Worm (Caenorhabditis elegans) whole organism, young adult: ENCODE measurements around the gene Y75B8A.28.
"Not testable (repeated sequence)": the region's sequence is repeated elsewhere in the genome, so short reads cannot be mapped to it uniquely, and the experiment has no call there.

Experiments
- B0261.1 ChIP-seq: sonication (generic microtip); optimal IDR thresholded peaks from 2 replicates; lab custom pipeline; 2016; ENCODE audit warnings: mild to moderate bottlenecking, missing genetic modification characterization, moderate library complexity, missing compliant biosample characterization
- B0336.3 ChIP-seq: fragments of 200-800 bp; sonication (Bioruptor generic); IDR thresholded peaks from 2 replicates; pipeline ENCODE4 v1.3.6; 2022; ENCODE audit warnings: missing genetic modification characterization, missing compliant biosample characterization
- F22D6.2 ChIP-seq: sonication (generic microtip); optimal IDR thresholded peaks from 2 replicates; lab custom pipeline; 2016; ENCODE audit warnings: mild to moderate bottlenecking, missing genetic modification characterization, missing compliant biosample characterization
- F49E8.2 ChIP-seq: sonication (generic microtip); optimal IDR thresholded peaks from 3 replicates; lab custom pipeline; 2017; ENCODE audit warnings: missing genetic modification characterization, mild to moderate bottlenecking, missing compliant biosample characterization, antibody characterized with exemption, moderate library complexity; ENCODE audit not compliant: insufficient read depth
- F55B11.4 ChIP-seq: sonication (generic microtip); optimal IDR thresholded peaks from 2 replicates; lab custom pipeline; 2016; ENCODE audit warnings: missing compliant biosample characterization, missing genetic modification characterization, borderline replicate concordance; ENCODE audit not compliant: insufficient read depth
- K11D2.4 ChIP-seq: fragments of 200-800 bp; sonication (Bioruptor generic); IDR thresholded peaks from 2 replicates; pipeline ENCODE4 v1.3.6; 2022; ENCODE audit warnings: missing genetic modification reagents, missing genetic modification characterization, missing compliant biosample characterization
- T07F8.4 ChIP-seq: sonication (generic microtip); optimal IDR thresholded peaks from 2 replicates; lab custom pipeline; 2016; ENCODE audit warnings: mild to moderate bottlenecking, missing genetic modification characterization, moderate library complexity, missing compliant biosample characterization
- Y56A3A.18 ChIP-seq: fragments of 200-800 bp; sonication (Bioruptor generic); IDR thresholded peaks from 2 replicates; pipeline ENCODE4 v1.3.6; 2022; ENCODE audit warnings: missing genetic modification reagents, missing genetic modification characterization, missing compliant biosample characterization
- Y95B8A.8 ChIP-seq: fragments of 200-800 bp; sonication (Bioruptor generic); IDR thresholded peaks from 2 replicates; pipeline ENCODE4 v1.3.6; 2022; ENCODE audit warnings: missing genetic modification reagents, missing genetic modification characterization, missing compliant biosample characterization
- aptf-2 ChIP-seq: fragments of 200-800 bp; sonication (Bioruptor generic); conservative IDR thresholded peaks from 2 replicates; pipeline ENCODE4 v1.3.6; 2022; ENCODE audit warnings: missing genetic modification reagents, missing genetic modification characterization, missing compliant biosample characterization
- attf-5 ChIP-seq: fragments of 200-800 bp; sonication (Bioruptor generic); optimal IDR thresholded peaks from 2 replicates; lab custom pipeline; 2018; ENCODE audit warnings: mild to moderate bottlenecking, missing genetic modification characterization, missing compliant biosample characterization
- bed-2 ChIP-seq: fragments of 200-800 bp; sonication (Bioruptor generic); IDR thresholded peaks from 2 replicates; pipeline ENCODE4 v1.3.6; 2022; ENCODE audit warnings: missing genetic modification reagents, missing genetic modification characterization, missing compliant biosample characterization
- ccch-3 ChIP-seq: fragments of 200-800 bp; sonication (Bioruptor generic); optimal IDR thresholded peaks from 2 replicates; lab custom pipeline; 2018; ENCODE audit warnings: mild to moderate bottlenecking, missing genetic modification characterization, missing compliant biosample characterization
- cebp-1 ChIP-seq, 2 experiments: fragments of 200-800 bp in 1 of 2; sonication (Bioruptor generic) in 1 of 2; sonication (generic microtip) in 1 of 2; IDR thresholded peaks in 1 of 2; optimal IDR thresholded peaks in 1 of 2; 2 replicates each; pipeline versions ENCODE4 v1.3.6 to Lab custom; 2017 to 2022; ENCODE audit warnings: missing compliant biosample characterization in 2 of 2, missing genetic modification characterization in 2 of 2, mild to moderate bottlenecking in 1 of 2, missing genetic modification reagents in 1 of 2, moderate library complexity in 1 of 2
- ceh-91 ChIP-seq: fragments of 200-800 bp; sonication (Bioruptor generic); IDR thresholded peaks from 2 replicates; pipeline ENCODE4 v1.3.6; 2022; ENCODE audit warnings: missing genetic modification reagents, missing genetic modification characterization, missing compliant biosample characterization
- dpff-1 ChIP-seq: sonication (generic microtip); optimal IDR thresholded peaks from 2 replicates; lab custom pipeline; 2017; ENCODE audit warnings: mild to moderate bottlenecking, missing genetic modification characterization, missing compliant biosample characterization
- dpl-1 ChIP-seq: fragments of 150-350 bp; optimal IDR thresholded peaks from 2 replicates; lab custom pipeline; 2014; ENCODE audit warnings: missing biosample characterization, missing genetic modification reagents, missing genetic modification characterization
- hmg-1.2 ChIP-seq: fragments of 200-800 bp; sonication (Bioruptor generic); IDR thresholded peaks from 2 replicates; pipeline ENCODE4 v1.3.6; 2022; ENCODE audit warnings: missing genetic modification reagents, missing genetic modification characterization, missing compliant biosample characterization
- let-607 ChIP-seq, 2 experiments: fragments of 200-800 bp in 1 of 2; sonication (Bioruptor generic) in 1 of 2; sonication (generic microtip) in 1 of 2; optimal IDR thresholded peaks; 2 replicates each; lab custom pipeline; 2016 to 2018; ENCODE audit warnings: mild to moderate bottlenecking in 2 of 2, missing compliant biosample characterization in 2 of 2, missing genetic modification characterization in 2 of 2, moderate library complexity in 2 of 2, missing genotype in 1 of 2
- lin-35 ChIP-seq, 3 experiments: fragments of 150-350 bp in 2 of 3; sonication (generic microtip) in 1 of 3; optimal IDR thresholded peaks; 2 replicates each; lab custom pipeline; 2014 to 2018; ENCODE audit warnings: missing biosample characterization in 3 of 3, missing genetic modification characterization in 3 of 3, missing genetic modification reagents in 3 of 3
- lin-40 ChIP-seq: sonication (generic microtip); optimal IDR thresholded peaks from 2 replicates; lab custom pipeline; 2016; ENCODE audit warnings: missing genetic modification characterization, mild to moderate bottlenecking, missing compliant biosample characterization, missing genotype, missing genetic modification reagents
- lir-1 ChIP-seq: fragments of 200-800 bp; sonication (Bioruptor generic); conservative IDR thresholded peaks from 2 replicates; pipeline ENCODE4 v1.3.6; 2022; ENCODE audit warnings: missing genetic modification reagents, missing genetic modification characterization, missing compliant biosample characterization
- nfya-1 ChIP-seq: sonication (generic microtip); optimal IDR thresholded peaks from 2 replicates; lab custom pipeline; 2017; ENCODE audit warnings: antibody characterized with exemption, missing compliant biosample characterization, missing genetic modification characterization, borderline replicate concordance; ENCODE audit not compliant: insufficient read depth
- nhr-80 ChIP-seq: sonication (generic microtip); optimal IDR thresholded peaks from 2 replicates; lab custom pipeline; 2016; ENCODE audit warnings: missing genetic modification characterization, missing compliant biosample characterization
- sdz-38 ChIP-seq: sonication (generic microtip); optimal IDR thresholded peaks from 2 replicates; lab custom pipeline; 2016; ENCODE audit warnings: missing genotype, missing genetic modification characterization, missing compliant biosample characterization
- sea-2 ChIP-seq: fragments of 200-800 bp; sonication (Bioruptor generic); IDR thresholded peaks from 2 replicates; pipeline ENCODE4 v1.3.6; 2022; ENCODE audit warnings: missing genetic modification characterization, missing compliant biosample characterization
- snpc-1.1 ChIP-seq: sonication (generic microtip); optimal IDR thresholded peaks from 2 replicates; lab custom pipeline; 2017; ENCODE audit warnings: missing genetic modification characterization, mild to moderate bottlenecking, missing compliant biosample characterization, antibody characterized with exemption, moderate library complexity, missing genotype, missing genetic modification reagents; ENCODE audit not compliant: insufficient read depth
- snpc-4 ChIP-seq, 5 experiments: fragments of 150-350 bp in 1 of 5; sonication (generic microtip) in 4 of 5; optimal IDR thresholded peaks; 2 replicates each; lab custom pipeline; 2014 to 2018; ENCODE audit warnings: missing genetic modification characterization in 5 of 5, missing biosample characterization in 3 of 5, antibody characterized with exemption in 2 of 5, mild to moderate bottlenecking in 2 of 5, missing compliant biosample characterization in 2 of 5, missing genotype in 2 of 5, moderate library complexity in 2 of 5, missing genetic modification reagents in 1 of 5
- sptf-2 ChIP-seq: fragments of 200-800 bp; sonication (Bioruptor generic); optimal IDR thresholded peaks from 2 replicates; lab custom pipeline; 2018; ENCODE audit warnings: mild to moderate bottlenecking, missing genetic modification characterization, missing compliant biosample characterization
- zim-3 ChIP-seq: sonication (generic microtip); optimal IDR thresholded peaks from 2 replicates; lab custom pipeline; 2017; ENCODE audit warnings: mild to moderate bottlenecking, missing genetic modification characterization, moderate library complexity, missing compliant biosample characterization

Y75B8A.28 gene

DNA sequence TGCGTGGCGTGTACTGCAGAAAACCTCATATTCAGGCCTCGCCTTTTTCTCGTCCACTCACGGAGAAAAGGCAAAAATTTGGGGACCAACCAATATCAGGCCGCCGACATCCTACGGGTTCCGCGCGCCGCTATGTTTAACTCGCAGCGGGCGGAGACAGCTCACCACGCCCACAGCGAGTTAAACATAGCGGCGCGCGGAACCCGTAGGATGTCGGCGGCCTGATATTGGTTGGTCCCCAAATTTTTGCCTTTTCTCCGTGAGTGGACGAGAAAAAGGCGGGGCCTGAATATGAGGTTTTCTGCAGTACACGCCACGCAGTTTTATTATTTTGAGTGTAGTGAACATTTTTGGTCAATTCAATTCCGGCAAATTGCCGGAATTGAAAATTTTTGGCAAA is 20.4 kb upstream of the Y75B8A.28 start:
- not testable (repeated sequence) for TF ChIP-seq snpc-4 (GFP tag; optimal IDR thresholded peaks at IDR 0.05; lab: Kevin White, UChicago)
- TF ChIP-seq snpc-4 (tag; optimal IDR thresholded peaks at IDR 0.05; lab: Kevin White, UChicago) (peak in 2 of 4 experiments; percentile 64 to 90), hmg-1.2 (GFP tag; lab: Robert Waterston, UW) (peak; percentile 18; the same call in 1 of the 2 replicates), snpc-1.1 (tag; lab: Kevin White, UChicago) (peak; percentile 43)

DNA sequence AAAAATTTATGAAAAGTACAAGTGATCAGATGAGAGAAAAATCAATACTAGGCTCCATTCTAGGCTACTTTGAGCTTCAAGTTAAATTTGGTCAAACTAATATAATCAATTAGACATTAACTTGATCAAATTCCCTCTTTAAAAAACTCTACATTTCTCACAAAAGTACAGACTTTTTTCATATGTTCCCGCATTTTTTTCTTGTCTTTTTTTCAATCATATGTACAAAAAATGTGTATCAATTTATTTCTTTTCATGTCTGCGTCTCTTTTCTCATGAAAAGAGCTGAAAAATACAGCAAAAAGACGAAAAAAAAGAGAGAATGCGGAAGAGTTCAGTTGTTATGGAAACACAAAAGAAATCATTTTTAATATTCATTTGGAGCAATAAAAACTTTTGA is 19.6 kb upstream of the Y75B8A.28 start:
- TF ChIP-seq sptf-2 (GFP tag; lab: Kevin White, UChicago), result no peak
- TF ChIP-seq ccch-3, result no peak
- TF ChIP-seq sea-2 (GFP tag; lab: Robert Waterston, UW), result no peak
- no peak for TF ChIP-seq let-607 (tag; optimal IDR thresholded peaks at IDR 0.05; lab: Kevin White, UChicago)
- no peak for TF ChIP-seq bed-2 (GFP tag; lab: Robert Waterston, UW)
- TF ChIP-seq B0261.1 (tag; lab: Kevin White, UChicago), result no peak
- TF ChIP-seq F22D6.2, result no peak

DNA sequence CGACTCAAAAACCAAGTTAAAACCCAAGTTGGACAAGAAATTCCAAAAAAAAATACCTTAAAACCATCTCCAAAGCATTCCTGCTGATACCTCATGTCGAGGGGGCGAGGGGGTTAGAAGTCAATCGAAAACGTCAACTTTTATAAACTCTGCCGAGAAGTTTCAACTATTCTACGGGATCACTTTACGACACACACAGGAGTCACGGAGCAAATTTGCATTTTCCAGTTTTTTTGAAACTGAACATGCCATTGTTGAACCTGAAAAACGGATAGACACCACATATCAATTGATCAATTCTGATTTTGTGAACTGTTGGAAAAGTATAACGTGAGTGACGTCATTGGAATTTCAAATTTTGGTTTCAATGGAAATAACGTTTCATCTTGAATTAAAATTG is 15.8 kb upstream of the Y75B8A.28 start, which contains the start of gene mrp-8:
Gene mrp-8 (minus strand): TSS at position 101 of the 400 bp plus-strand sequence.
- TF ChIP-seq aptf-2 (GFP tag; lab: Robert Waterston, UW) (no peak), lin-35 (GFP tag; optimal IDR thresholded peaks at IDR 0.05; lab: Kevin White, UChicago) (no peak), lir-1 (no peak), ceh-91 (GFP tag; lab: Robert Waterston, UW) (no peak), nhr-80 (tag; lab: Kevin White, UChicago) (no peak), zim-3 (no peak), B0336.3 (no peak), nfya-1 (tag; lab: Kevin White, UChicago) (no peak), Y56A3A.18 (GFP tag; lab: Robert Waterston, UW) (no peak), Y95B8A.8 (GFP tag; lab: Robert Waterston, UW) (no peak), dpl-1 (GFP tag; lab: Kevin White, UChicago) (no peak), sdz-38 (tag; lab: Kevin White, UChicago) (no peak)

DNA sequence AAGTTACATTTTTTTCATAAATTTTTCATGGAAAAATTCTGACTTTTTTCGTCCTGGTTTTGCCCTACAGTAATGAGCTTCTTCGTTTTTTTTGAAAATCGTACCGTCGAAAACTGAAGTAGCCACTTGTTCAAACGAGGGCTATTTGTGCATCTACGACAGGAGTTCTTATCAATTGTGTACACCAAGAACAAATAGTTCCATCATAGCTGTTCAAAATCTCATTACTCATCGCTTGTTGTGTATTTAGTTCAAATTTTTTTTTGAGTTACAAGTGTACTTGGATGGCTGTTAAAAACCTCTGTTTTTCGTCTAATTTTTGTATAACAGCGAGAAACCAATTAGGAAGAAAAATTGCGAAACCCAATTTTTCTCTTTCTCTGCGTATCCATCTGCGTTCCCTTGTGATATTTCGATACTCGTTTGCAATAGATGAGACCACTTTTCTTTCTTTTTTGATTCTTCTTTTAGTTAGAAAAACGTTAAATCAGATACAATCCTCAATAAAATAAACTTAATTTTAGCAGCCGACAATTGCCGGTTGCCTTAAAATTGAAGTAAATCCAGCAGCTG is 14.0 kb upstream of the Y75B8A.28 start:
- TF ChIP-seq ccch-3 (no peak), K11D2.4 (no peak), F55B11.4 (tag; lab: Kevin White, UChicago) (no peak), attf-5 (peak; percentile 27), T07F8.4 (no peak), F49E8.2 (tag; lab: Kevin White, UChicago) (no peak), cebp-1 (GFP tag; IDR thresholded peaks at IDR 0.05; lab: Robert Waterston, UW) (peak; percentile 84), cebp-1 (tag; optimal IDR thresholded peaks at IDR 0.05; lab: Kevin White, UChicago) (peak; percentile 92), snpc-4 (GFP tag; optimal IDR thresholded peaks at IDR 0.05; lab: Kevin White, UChicago) (no peak), snpc-4 (tag; optimal IDR thresholded peaks at IDR 0.05; lab: Kevin White, UChicago) (peak in 1 of 4 experiments; percentile 13), lin-40 (no peak), dpff-1 (no peak)
- TF ChIP-seq, all 124 proteins: peak for 3
